Fruit fly (Drosophila melanogaster): ENCODE results near the gene Ibf2.

Ibf2 gene

DNA sequence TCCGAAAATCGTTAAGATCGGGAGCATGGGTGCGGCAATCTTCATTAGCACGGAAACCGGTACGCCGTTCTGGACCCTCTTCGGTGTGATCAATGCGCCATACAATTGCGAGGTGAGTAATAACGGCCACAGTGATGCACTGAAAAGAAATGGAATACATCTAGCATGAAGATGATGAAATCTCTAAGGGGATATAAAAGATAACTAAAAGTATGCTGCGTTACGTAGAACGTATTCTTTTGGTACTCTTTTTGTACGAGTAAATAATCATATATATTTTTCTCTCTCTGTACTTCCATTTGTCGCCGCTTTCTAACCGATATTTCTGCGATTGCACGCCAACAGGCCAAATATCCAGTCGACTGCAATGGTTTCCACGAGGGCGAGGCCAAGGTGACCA lies 7.4 kb downstream of the Ibf2 start (continued):
- no peak for TF ChIP-seq CG11398 (GFP tag; optimal IDR thresholded peaks at IDR 0.05)
- no peak for TF ChIP-seq CG13123 (GFP tag; optimal IDR thresholded peaks at IDR 0.05)
- no peak for TF ChIP-seq Mad (GFP tag; optimal IDR thresholded peaks at IDR 0.05)
- no peak for TF ChIP-seq sug (tag; optimal IDR thresholded peaks at IDR 0.05)
- TF ChIP-seq Meics (GFP tag; optimal IDR thresholded peaks at IDR 0.05): no peak
- no peak for TF ChIP-seq luna (GFP tag; optimal IDR thresholded peaks at IDR 0.05)
- TF ChIP-seq CG2678 (tag; optimal IDR thresholded peaks at IDR 0.05): no peak
- peak; percentile 45 for TF ChIP-seq zen (tag; optimal IDR thresholded peaks at IDR 0.05)
- no peak for TF ChIP-seq CG8089 (GFP tag; optimal IDR thresholded peaks at IDR 0.05)
- TF ChIP-seq CG11723 (GFP tag; optimal IDR thresholded peaks at IDR 0.05): no peak
- peak in 1 of 2 experiments; percentile 33 for TF ChIP-seq dpn (GFP tag; optimal IDR thresholded peaks at IDR 0.05)
- TF ChIP-seq Ada2b (GFP tag; IDR thresholded peaks at IDR 0.05): peak; percentile 30; the same call in 1 of the 2 replicates
- no peak for TF ChIP-seq HLH4C (GFP tag; IDR thresholded peaks at IDR 0.05; ENCODE audit: partially characterized antibody)
- peak; percentile 16 for TF ChIP-seq CG13424 (tag; optimal IDR thresholded peaks at IDR 0.05)
- TF ChIP-seq CG3065 (GFP tag; optimal IDR thresholded peaks at IDR 0.05): no peak
- TF ChIP-seq CG33557 (GFP tag; optimal IDR thresholded peaks at IDR 0.05): no peak
- no peak for TF ChIP-seq CG10565 (GFP tag; optimal IDR thresholded peaks at IDR 0.05)
- no peak for TF ChIP-seq CG9932 (GFP tag; IDR thresholded peaks at IDR 0.05)
- TF ChIP-seq Tbp (GFP tag; optimal IDR thresholded peaks at IDR 0.05): no peak
- TF ChIP-seq Chrac-16 (GFP tag; optimal IDR thresholded peaks at IDR 0.05): peak; percentile 18
- no peak for TF ChIP-seq bcd (GFP tag; optimal IDR thresholded peaks at IDR 0.05)
- no peak for TF ChIP-seq ems (GFP tag; optimal IDR thresholded peaks at IDR 0.05)
- TF ChIP-seq CG43689 (GFP tag; IDR thresholded peaks at IDR 0.05): no peak
- TF ChIP-seq tio (GFP tag; optimal IDR thresholded peaks at IDR 0.05): no peak
- no peak for TF ChIP-seq Usf (GFP tag; optimal IDR thresholded peaks at IDR 0.05)
- TF ChIP-seq mam (GFP tag; optimal IDR thresholded peaks at IDR 0.05): no peak
- no peak for TF ChIP-seq sd (tag; optimal IDR thresholded peaks at IDR 0.05)
- no peak for TF ChIP-seq dm (GFP tag; optimal IDR thresholded peaks at IDR 0.05)
- no peak for TF ChIP-seq chm (GFP tag; IDR thresholded peaks at IDR 0.05)
- no peak for TF ChIP-seq odd (GFP tag; optimal IDR thresholded peaks at IDR 0.05)
- TF ChIP-seq toy (GFP tag; IDR thresholded peaks at IDR 0.05): no peak
- no peak for TF ChIP-seq schlank (tag; optimal IDR thresholded peaks at IDR 0.05)
- TF ChIP-seq CG15073 (GFP tag; optimal IDR thresholded peaks at IDR 0.05): no peak
- TF ChIP-seq Drgx (GFP tag; IDR thresholded peaks at IDR 0.05): peak; percentile 84
- no peak for TF ChIP-seq inv (GFP tag; IDR thresholded peaks at IDR 0.05; ENCODE audit: partially characterized antibody)
- no peak for TF ChIP-seq CG5953 (GFP tag; IDR thresholded peaks at IDR 0.05)
- peak; percentile 31 for TF ChIP-seq phol (tag; optimal IDR thresholded peaks at IDR 0.05)
- no peak for TF ChIP-seq exex (tag; optimal IDR thresholded peaks at IDR 0.05)
- no peak for TF ChIP-seq CG12659 (GFP tag; optimal IDR thresholded peaks at IDR 0.05)
- TF ChIP-seq pb (GFP tag; optimal IDR thresholded peaks at IDR 0.05): no peak
- no peak for TF ChIP-seq Atf6 (GFP tag; IDR thresholded peaks at IDR 0.05)
- no peak for TF ChIP-seq trh (GFP tag; optimal IDR thresholded peaks at IDR 0.05)
- TF ChIP-seq CG11695 (GFP tag; IDR thresholded peaks at IDR 0.05): 0 out of 3 replicates have a peak, but pooled peaks have one; percentile 25
- TF ChIP-seq zfh1 (GFP tag; IDR thresholded peaks at IDR 0.05): 0 out of 3 replicates have a peak, but pooled peaks have one; percentile 61
- TF ChIP-seq grn (GFP tag; optimal IDR thresholded peaks at IDR 0.05): no peak
- TF ChIP-seq bigmax (GFP tag; optimal IDR thresholded peaks at IDR 0.05): no peak
- no peak for TF ChIP-seq CG13287 (GFP tag; IDR thresholded peaks at IDR 0.05; ENCODE audit: partially characterized antibody)
- no peak for TF ChIP-seq CG13775 (GFP tag; optimal IDR thresholded peaks at IDR 0.05)
- TF ChIP-seq CkIIα-i1 (GFP tag; IDR thresholded peaks at IDR 0.05): no peak
- TF ChIP-seq stwl (tag; optimal IDR thresholded peaks at IDR 0.05): no peak
- TF ChIP-seq CG11456 (GFP tag; IDR thresholded peaks at IDR 0.05): no peak
- TF ChIP-seq CG34224 (GFP tag; IDR thresholded peaks at IDR 0.05; ENCODE audit: partially characterized antibody): no peak

Data from whole organism, embryonic.